Worm (Caenorhabditis elegans) whole organism, L1 larva: Measurements from ENCODE around the gene nhr-8.

Experiments
- aly-2 ChIP-seq: fragments of 150-350 bp; optimal IDR thresholded peaks from 2 replicates; lab custom pipeline; 2014; ENCODE audit warnings: missing biosample characterization, missing genetic modification characterization
- elt-3 ChIP-seq, 6 experiments: fragments of 150-350 bp in 1 of 6; sonication (generic microtip); optimal IDR thresholded peaks; 2 replicates each; lab custom pipeline; 2017 to 2018; ENCODE audit warnings: missing biosample characterization in 6 of 6, missing genetic modification characterization in 6 of 6, inconsistent platforms in 1 of 6
- fkh-10 ChIP-seq: sonication (generic microtip); optimal IDR thresholded peaks from 2 replicates; lab custom pipeline; 2017; ENCODE audit warnings: missing biosample characterization, missing genetic modification reagents, missing genetic modification characterization
- isw-1 ChIP-seq: fragments of 200-800 bp; sonication (Bioruptor generic); IDR thresholded peaks from 2 replicates; pipeline ENCODE4 v1.3.6; 2022; ENCODE audit warnings: missing genetic modification characterization, missing compliant biosample characterization
- lin-13 ChIP-seq: fragments of 150-350 bp; optimal IDR thresholded peaks from 2 replicates; lab custom pipeline; 2014; ENCODE audit warnings: missing biosample characterization, missing genetic modification reagents, missing genetic modification characterization
- lsy-2 ChIP-seq, 2 experiments: fragments of 150-350 bp; optimal IDR thresholded peaks; 2 replicates each; lab custom pipeline; 2014; ENCODE audit warnings: missing biosample characterization in 2 of 2, missing genetic modification characterization in 2 of 2
- nhr-11 ChIP-seq: fragments of 150-350 bp; optimal IDR thresholded peaks from 2 replicates; lab custom pipeline; 2014; ENCODE audit warnings: missing biosample characterization, missing genetic modification characterization
- nhr-12 ChIP-seq: sonication (generic microtip); optimal IDR thresholded peaks from 2 replicates; lab custom pipeline; 2017; ENCODE audit warnings: missing biosample characterization, missing genetic modification characterization
- nhr-237 ChIP-seq: fragments of 150-350 bp; optimal IDR thresholded peaks from 2 replicates; lab custom pipeline; 2014; ENCODE audit warnings: missing biosample characterization, missing genetic modification characterization
- rnt-1 ChIP-seq: sonication (generic microtip); optimal IDR thresholded peaks from 2 replicates; lab custom pipeline; 2016; ENCODE audit warnings: mild to moderate bottlenecking, missing genetic modification characterization, moderate library complexity, missing compliant biosample characterization
- unc-62 ChIP-seq: fragments of 150-350 bp; optimal IDR thresholded peaks from 2 replicates; lab custom pipeline; 2014; ENCODE audit warnings: missing biosample characterization, missing genetic modification reagents, missing genetic modification characterization
- zag-1 ChIP-seq: fragments of 150-350 bp; optimal IDR thresholded peaks from 2 replicates; lab custom pipeline; 2014; ENCODE audit warnings: missing biosample characterization, missing genetic modification characterization

- TF ChIP-seq nhr-11 (no peak), elt-3 (tag; optimal IDR thresholded peaks at IDR 0.05; lab: Kevin White, UChicago) (no peak), aly-2 (tag; lab: Kevin White, UChicago) (no peak), rnt-1 (tag; lab: Kevin White, UChicago) (no peak), isw-1 (GFP tag; lab: Robert Waterston, UW) (no peak), lin-13 (GFP tag; lab: Kevin White, UChicago) (no peak), lsy-2 (tag; optimal IDR thresholded peaks at IDR 0.05; lab: Kevin White, UChicago) (no peak), nhr-12 (tag; lab: Kevin White, UChicago) (no peak), fkh-10 (no peak), zag-1 (no peak), nhr-237 (no peak), unc-62 (GFP tag; lab: Kevin White, UChicago) (no peak)
Observed at ce11 chrIV:7712252-7712651, 1.5 kb downstream of the nhr-8 start.
